Fruit fly (Drosophila melanogaster): Measurements from ENCODE around the gene yps.

DNA sequence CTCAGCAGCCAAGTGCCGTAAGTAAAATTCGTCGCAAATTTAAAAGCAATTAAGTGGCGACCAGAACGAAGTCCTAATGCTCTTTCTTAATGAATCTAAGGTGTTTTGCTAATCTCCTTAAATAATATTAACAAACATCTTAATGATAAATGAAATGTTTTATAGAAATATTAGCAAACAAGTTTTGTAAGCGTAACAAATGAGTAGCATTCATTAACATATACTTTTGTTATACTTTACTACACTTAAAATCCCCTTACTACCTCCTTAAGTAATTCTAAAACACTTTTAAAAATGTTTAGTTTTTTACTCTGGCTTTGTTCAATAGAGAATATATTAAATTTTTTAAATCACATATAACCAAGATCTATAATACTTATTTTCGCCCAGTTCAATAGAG lies 29.0 kb downstream of the yps start:
- no peak for TF ChIP-seq Myc (optimal IDR thresholded peaks at IDR 0.05)
- TF ChIP-seq ttk (optimal IDR thresholded peaks at IDR 0.05): no peak
- TF ChIP-seq Sin3A (optimal IDR thresholded peaks at IDR 0.05): no peak
